Worm (Caenorhabditis elegans) whole organism, midembryonic: Measurements from ENCODE around the gene lgc-36.

Experiments used
- cog-1 ChIP-seq: sonication (generic microtip); optimal IDR thresholded peaks from 2 replicates; lab custom pipeline; 2016; ENCODE audit warnings: missing genetic modification characterization, missing compliant biosample characterization
- flt-1 ChIP-seq: fragments of 200-800 bp; sonication (Bioruptor generic); IDR thresholded peaks from 2 replicates; pipeline ENCODE4 v1.3.6; 2022; ENCODE audit warnings: missing genetic modification characterization, missing compliant biosample characterization
- med-1 ChIP-seq: sonication (generic microtip); optimal IDR thresholded peaks from 2 replicates; lab custom pipeline; 2017; ENCODE audit warnings: missing genetic modification characterization, mild to moderate bottlenecking, missing compliant biosample characterization, antibody characterized with exemption, missing genetic modification reagents; ENCODE audit not compliant: insufficient read depth
- ref-1 ChIP-seq: fragments of 200-800 bp; sonication (Bioruptor generic); conservative IDR thresholded peaks from 2 replicates; pipeline ENCODE4 v1.3.6; 2022; ENCODE audit warnings: missing genetic modification reagents, missing genetic modification characterization, missing compliant biosample characterization
- ztf-29 ChIP-seq: fragments of 200-800 bp; sonication (Bioruptor generic); IDR thresholded peaks from 2 replicates; pipeline ENCODE4 v1.3.6; 2022; ENCODE audit warnings: missing genetic modification reagents, missing genetic modification characterization, missing compliant biosample characterization

- TF ChIP-seq cog-1 (tag; lab: Kevin White, UChicago) = no peak
- no peak for TF ChIP-seq med-1
- no peak for TF ChIP-seq ref-1 (GFP tag; lab: Robert Waterston, UW)
- no peak for TF ChIP-seq ztf-29
- TF ChIP-seq flt-1 = no peak
Measured at ce11 chrV:11211323-11211722, 47.5 kb downstream of the lgc-36 start.
